Worm (Caenorhabditis elegans) whole organism, L3 larva: ENCODE measurements around the gene hst-3.1.
A peak's percentile ranks its signal among the peaks of the same experiment; 100 is the strongest.

ENCODE experiments used
- ZK546.5 ChIP-seq: sonication (generic microtip); optimal IDR thresholded peaks from 2 replicates; lab custom pipeline; 2017; ENCODE audit warnings: missing biosample characterization, missing genetic modification characterization
- aly-2 ChIP-seq: fragments of 150-350 bp; optimal IDR thresholded peaks from 2 replicates; lab custom pipeline; 2014; ENCODE audit warnings: missing biosample characterization, missing genetic modification characterization
- ceh-16 ChIP-seq: sonication (generic microtip); optimal IDR thresholded peaks from 2 replicates; lab custom pipeline; 2017; ENCODE audit warnings: missing biosample characterization, missing genetic modification characterization
- ceh-28 ChIP-seq: fragments of 150-350 bp; optimal IDR thresholded peaks from 2 replicates; lab custom pipeline; 2014; ENCODE audit warnings: missing biosample characterization, missing genetic modification reagents, missing genetic modification characterization
- ceh-9 ChIP-seq: sonication (generic microtip); optimal IDR thresholded peaks from 2 replicates; lab custom pipeline; 2018; ENCODE audit warnings: missing biosample characterization, missing genetic modification characterization
- daf-12 ChIP-seq: fragments of 150-350 bp; optimal IDR thresholded peaks from 2 replicates; lab custom pipeline; 2014; ENCODE audit warnings: missing biosample characterization, missing genetic modification reagents, missing genetic modification characterization
- egl-27 ChIP-seq: sonication (generic microtip); optimal IDR thresholded peaks from 4 replicates; lab custom pipeline; 2017; ENCODE audit warnings: missing biosample characterization, missing genetic modification reagents, missing genetic modification characterization
- egl-5 ChIP-seq: fragments of 150-350 bp; optimal IDR thresholded peaks from 2 replicates; lab custom pipeline; 2017; ENCODE audit warnings: missing biosample characterization, missing genetic modification reagents, missing genetic modification characterization, inconsistent platforms
- elt-1 ChIP-seq: fragments of 150-350 bp; optimal IDR thresholded peaks from 2 replicates; lab custom pipeline; 2014; ENCODE audit warnings: missing biosample characterization, missing genetic modification characterization
- fkh-10 ChIP-seq: sonication (generic microtip); optimal IDR thresholded peaks from 2 replicates; lab custom pipeline; 2017; ENCODE audit warnings: missing biosample characterization, missing genetic modification reagents, missing genetic modification characterization
- fkh-2 ChIP-seq: fragments of 150-350 bp; optimal IDR thresholded peaks from 2 replicates; lab custom pipeline; 2014; ENCODE audit warnings: missing biosample characterization, missing genetic modification reagents, missing genetic modification characterization
- hmg-11 ChIP-seq: sonication (generic microtip); optimal IDR thresholded peaks from 2 replicates; lab custom pipeline; 2016; ENCODE audit warnings: missing genetic modification characterization, missing compliant biosample characterization
- jun-1 ChIP-seq: fragments of 150-350 bp; optimal IDR thresholded peaks from 2 replicates; lab custom pipeline; 2014; ENCODE audit warnings: missing biosample characterization, missing genetic modification reagents, missing genetic modification characterization
- lin-15B ChIP-seq: fragments of 150-350 bp; optimal IDR thresholded peaks from 2 replicates; lab custom pipeline; 2014; ENCODE audit warnings: missing biosample characterization, missing genetic modification characterization
- lin-39 ChIP-seq: fragments of 150-350 bp; optimal IDR thresholded peaks from 2 replicates; lab custom pipeline; 2018; ENCODE audit warnings: missing biosample characterization, missing genetic modification reagents, missing genetic modification characterization
- lsy-12 ChIP-seq: sonication (generic microtip); optimal IDR thresholded peaks from 2 replicates; lab custom pipeline; 2016; ENCODE audit warnings: mild to moderate bottlenecking, missing genetic modification characterization, missing compliant biosample characterization
- nfya-1 ChIP-seq: sonication (generic microtip); optimal IDR thresholded peaks from 2 replicates; lab custom pipeline; 2017; ENCODE audit warnings: missing genetic modification characterization, mild to moderate bottlenecking, missing compliant biosample characterization, antibody characterized with exemption, moderate library complexity; ENCODE audit not compliant: insufficient read depth
- nhr-11 ChIP-seq: fragments of 150-350 bp; optimal IDR thresholded peaks from 2 replicates; lab custom pipeline; 2014; ENCODE audit warnings: missing biosample characterization, missing genetic modification characterization
- nhr-23 ChIP-seq: fragments of 150-350 bp; optimal IDR thresholded peaks from 2 replicates; lab custom pipeline; 2014; ENCODE audit warnings: missing biosample characterization, missing genetic modification reagents, missing genetic modification characterization
- nhr-237 ChIP-seq: fragments of 150-350 bp; optimal IDR thresholded peaks from 2 replicates; lab custom pipeline; 2014; ENCODE audit warnings: missing biosample characterization, missing genetic modification characterization
- nhr-25 ChIP-seq: sonication (generic microtip); optimal IDR thresholded peaks from 2 replicates; lab custom pipeline; 2017; ENCODE audit warnings: missing biosample characterization, missing genetic modification characterization
- nhr-28 ChIP-seq: fragments of 150-350 bp; optimal IDR thresholded peaks from 2 replicates; lab custom pipeline; 2014; ENCODE audit warnings: missing biosample characterization, missing genetic modification characterization
- nhr-67 ChIP-seq: fragments of 150-350 bp; optimal IDR thresholded peaks from 2 replicates; lab custom pipeline; 2014; ENCODE audit warnings: missing biosample characterization, missing genetic modification characterization
- nhr-77 ChIP-seq: fragments of 150-350 bp; optimal IDR thresholded peaks from 2 replicates; lab custom pipeline; 2014; ENCODE audit warnings: missing biosample characterization, missing genetic modification characterization
- pha-4 ChIP-seq: fragments of 150-350 bp; optimal IDR thresholded peaks from 2 replicates; lab custom pipeline; 2014; ENCODE audit warnings: missing biosample characterization, missing genetic modification reagents, missing genetic modification characterization
- pqm-1 ChIP-seq: fragments of 150-350 bp; optimal IDR thresholded peaks from 2 replicates; lab custom pipeline; 2017; ENCODE audit warnings: missing biosample characterization, missing genetic modification characterization, inconsistent platforms
- snpc-4 ChIP-seq: fragments of 150-350 bp; optimal IDR thresholded peaks from 2 replicates; lab custom pipeline; 2014; ENCODE audit warnings: missing biosample characterization, missing genetic modification characterization
- unc-39 ChIP-seq: sonication (generic microtip); optimal IDR thresholded peaks from 4 replicates; lab custom pipeline; 2017; ENCODE audit warnings: missing biosample characterization, missing genetic modification characterization
- ztf-4 ChIP-seq: fragments of 150-350 bp; optimal IDR thresholded peaks from 2 replicates; lab custom pipeline; 2014; ENCODE audit warnings: missing biosample characterization, missing genetic modification characterization

Gene hst-3.1

ce11 chrII:6173400-6173799 is 4.3 kb upstream of the hst-3.1 start, which contains the start of gene F40H3.2:
TSS of gene F40H3.2 (plus strand) at chrII:6173649.
- TF ChIP-seq nfya-1 (tag; lab: Kevin White, UChicago) = no peak
- no peak for TF ChIP-seq aly-2 (tag; lab: Kevin White, UChicago)
- no peak for TF ChIP-seq egl-5 (tag; lab: Kevin White, UChicago)
- no peak for TF ChIP-seq lsy-12 (tag; lab: Kevin White, UChicago)
- TF ChIP-seq nhr-237 (tag; lab: Kevin White, UChicago) = no peak
- no peak for TF ChIP-seq lin-39
- TF ChIP-seq nhr-28 (tag; lab: Kevin White, UChicago) = no peak
- TF ChIP-seq nhr-25 (tag; lab: Kevin White, UChicago) = peak; percentile 8
- no peak for TF ChIP-seq daf-12 (tag; lab: Kevin White, UChicago)
- TF ChIP-seq, all 47 proteins: peak for 1

DNA sequence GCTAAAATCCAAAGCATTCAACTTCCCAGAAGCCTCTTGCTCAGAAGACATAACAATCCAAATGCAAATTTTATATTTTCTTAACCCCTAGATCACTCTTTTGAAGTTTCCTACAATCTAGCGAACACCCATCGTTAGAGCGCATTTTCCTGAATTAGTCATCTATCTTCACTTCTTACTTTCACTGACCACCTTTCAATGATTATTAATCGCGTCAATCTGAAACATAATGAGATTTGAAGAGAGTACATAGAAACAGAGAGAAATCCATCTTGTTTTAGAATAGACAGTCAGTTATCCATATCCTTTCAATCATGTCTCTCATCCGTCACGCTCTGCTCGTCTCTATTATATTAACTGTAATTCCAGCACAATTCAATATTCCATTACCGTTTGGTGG is 2.2 kb upstream of the hst-3.1 start, which contains the start of gene F40H3.3:
TSS of gene F40H3.3 (plus strand) at position 280 of the 400 bp plus-strand sequence.
- TF ChIP-seq nhr-11 (tag; lab: Kevin White, UChicago) (no peak), nhr-77 (no peak), pha-4 (tag; lab: Kevin White, UChicago) (no peak)

DNA sequence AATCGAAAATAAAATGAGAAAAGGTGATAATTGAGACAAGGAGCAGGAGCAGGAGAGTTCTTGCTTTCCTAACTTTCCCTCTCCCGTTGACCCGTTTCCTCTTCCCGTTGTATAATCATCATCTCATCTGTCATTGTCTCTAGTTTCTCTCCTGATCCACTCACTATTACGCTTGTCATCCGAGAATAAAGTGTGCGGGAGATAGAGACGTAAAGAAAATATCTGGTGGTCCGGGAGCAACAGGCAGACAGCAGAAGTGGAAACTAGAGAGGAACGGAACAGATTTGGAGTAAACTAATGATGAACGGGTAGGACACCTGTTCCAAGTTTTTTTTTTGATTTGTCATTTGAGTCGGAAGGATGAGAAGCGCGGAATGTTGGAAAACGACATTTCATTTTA is 1.2 kb upstream of the hst-3.1 start:
- no peak for TF ChIP-seq egl-27
- TF ChIP-seq egl-5 (tag; lab: Kevin White, UChicago) = peak; percentile 54
- TF ChIP-seq lin-39 = peak; percentile 10
- no peak for TF ChIP-seq hmg-11
- no peak for TF ChIP-seq ceh-16

- no peak for TF ChIP-seq pha-4 (tag; lab: Kevin White, UChicago)
- TF ChIP-seq nhr-25 (tag; lab: Kevin White, UChicago) = no peak
- TF ChIP-seq snpc-4 (tag; lab: Kevin White, UChicago) = no peak
- no peak for TF ChIP-seq ZK546.5 (tag; lab: Kevin White, UChicago)
- no peak for TF ChIP-seq ceh-9 (tag; lab: Kevin White, UChicago)
- no peak for TF ChIP-seq nhr-23 (tag; lab: Kevin White, UChicago)
These were observed 342 bp downstream of the hst-3.1 start for ce11 chrII:6168714-6169113.

DNA sequence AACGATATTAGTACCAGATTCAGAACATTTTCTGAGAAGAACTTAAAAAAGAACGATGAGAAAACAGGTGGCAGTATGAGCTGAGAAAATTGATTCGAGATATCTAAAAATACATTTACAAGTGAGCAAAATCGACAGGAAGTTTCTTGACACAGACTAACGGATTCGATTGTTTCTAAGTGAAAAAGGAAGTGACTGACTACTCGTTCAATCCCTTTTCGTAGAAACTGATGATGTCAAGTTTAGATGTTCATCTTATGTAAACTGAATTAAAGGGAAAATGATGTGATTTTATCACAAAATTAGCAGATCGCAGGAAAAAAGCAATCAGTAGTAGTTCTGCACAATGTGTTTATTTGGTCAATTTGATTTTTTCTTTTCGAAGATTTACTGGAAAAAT is 3.9 kb downstream of the hst-3.1 start:
- TF ChIP-seq unc-39 = no peak
- TF ChIP-seq egl-5 (tag; lab: Kevin White, UChicago) = no peak
- no peak for TF ChIP-seq nhr-67 (tag; lab: Kevin White, UChicago)
- peak; percentile 68 for TF ChIP-seq fkh-10 (GFP tag; lab: Kevin White, UChicago)

ce11 chrII:6160994-6161393 is 8.1 kb downstream of the hst-3.1 start, which contains the start of gene exp-1:
TSS of gene exp-1 (minus strand) at chrII:6161094.
- no peak for TF ChIP-seq nhr-67 (tag; lab: Kevin White, UChicago)
- TF ChIP-seq ztf-4 (tag; lab: Kevin White, UChicago) = no peak
- no peak for TF ChIP-seq ceh-28 (tag; lab: Kevin White, UChicago)
- TF ChIP-seq nhr-237 (tag; lab: Kevin White, UChicago) = no peak
- no peak for TF ChIP-seq nhr-77
- TF ChIP-seq lin-39 = no peak

DNA sequence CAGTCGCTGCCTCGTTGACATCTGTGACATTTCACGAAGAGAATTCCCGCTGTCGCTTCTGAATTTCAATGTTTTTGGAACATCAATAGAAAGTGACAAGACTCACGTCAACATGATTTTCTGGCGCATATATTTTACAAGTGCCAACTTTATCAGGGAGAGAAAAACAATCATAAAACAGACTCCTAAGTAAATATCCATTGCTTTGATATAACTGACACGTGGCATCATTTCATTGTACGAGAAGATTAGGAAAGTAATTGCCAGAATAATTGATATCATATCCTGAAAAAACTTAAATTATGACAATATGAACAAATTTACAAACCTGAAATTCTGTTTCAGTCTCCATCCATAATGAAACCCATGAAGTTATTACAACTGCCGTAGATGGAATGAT is 10.9 kb downstream of the hst-3.1 start:
- no peak for TF ChIP-seq nhr-237 (tag; lab: Kevin White, UChicago)
- no peak for TF ChIP-seq elt-1 (tag; lab: Kevin White, UChicago)
- no peak for TF ChIP-seq jun-1
- no peak for TF ChIP-seq pqm-1 (tag; lab: Kevin White, UChicago)
- no peak for TF ChIP-seq lin-39
- TF ChIP-seq lin-15B (tag; lab: Kevin White, UChicago) = no peak
- no peak for TF ChIP-seq daf-12 (tag; lab: Kevin White, UChicago)
- TF ChIP-seq nfya-1 (tag; lab: Kevin White, UChicago) = no peak
- TF ChIP-seq fkh-2 = no peak
